Fruit fly (Drosophila melanogaster): ENCODE results near the gene Ctl2.
A peak's percentile ranks its signal among the peaks of the same experiment; 100 is the strongest.

Gene Ctl2

DNA sequence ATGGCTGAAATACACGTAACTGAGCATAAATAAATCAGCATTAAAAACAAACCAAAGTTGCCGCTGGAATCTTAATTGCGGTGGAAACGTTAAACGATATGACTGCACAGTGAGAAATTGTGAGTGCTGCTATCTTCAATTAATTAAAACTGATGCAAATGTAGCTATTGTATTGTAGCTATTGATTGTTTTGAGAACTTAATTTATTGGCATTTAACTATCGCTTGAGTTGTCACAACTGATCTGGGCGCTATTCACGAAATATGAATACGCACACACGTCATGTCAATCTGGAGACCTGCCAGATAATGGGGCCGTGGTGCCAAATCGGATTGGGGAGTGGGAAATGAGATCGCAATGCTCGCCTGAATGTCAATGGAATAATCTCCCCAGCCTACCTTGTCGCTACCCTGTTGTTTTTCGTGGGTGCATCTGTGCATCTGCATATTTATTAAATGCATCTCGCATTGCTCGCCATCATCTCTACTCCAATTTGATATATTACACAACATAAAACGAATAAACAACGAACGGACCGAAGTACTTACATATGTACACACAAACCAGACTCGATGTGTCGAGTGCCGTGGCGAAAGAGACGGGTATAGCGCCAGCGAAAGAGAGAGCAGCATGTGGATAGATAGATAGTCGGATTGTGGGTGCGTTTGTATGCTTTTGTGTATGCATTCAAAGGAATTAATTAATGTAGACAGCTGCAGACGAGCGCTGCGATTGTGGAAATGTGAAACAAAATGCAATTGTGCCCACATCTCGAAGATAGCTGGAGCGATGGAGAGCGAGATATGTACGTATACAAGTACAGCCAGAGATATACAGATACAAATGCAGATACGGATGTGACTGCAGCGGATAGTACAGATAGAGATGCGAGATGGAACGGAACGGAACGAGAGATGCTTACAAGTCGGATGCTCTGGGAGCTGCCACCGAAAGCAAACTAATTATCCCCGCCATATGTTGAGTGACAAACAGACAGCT lies 39.4 kb upstream of the Ctl2 start (continued):
- TF ChIP-seq CG6791 (GFP tag; IDR thresholded peaks at IDR 0.05; ENCODE audit: partially characterized antibody) (no peak), fd3F (GFP tag; optimal IDR thresholded peaks at IDR 0.05) (no peak), ci (GFP tag; IDR thresholded peaks at IDR 0.05) (peak; percentile 50; the same call in 2 of the 3 replicates), CG8924 (tag; optimal IDR thresholded peaks at IDR 0.05) (peak; percentile 32), h (optimal IDR thresholded peaks at IDR 0.05) (no peak), CG10321 (GFP tag; IDR thresholded peaks at IDR 0.05) (peak; percentile 48; the same call in 1 of the 2 replicates), crol (GFP tag; IDR thresholded peaks at IDR 0.05) (peak; percentile 29; the same call in 1 of the 2 replicates), HLHmδ (GFP tag; optimal IDR thresholded peaks at IDR 0.05) (peak; percentile 70), CG13424 (tag; optimal IDR thresholded peaks at IDR 0.05) (no peak), Nf-YB (GFP tag; optimal IDR thresholded peaks at IDR 0.05) (peak; percentile 13), zfh2 (GFP tag; optimal IDR thresholded peaks at IDR 0.05) (no peak), insv (GFP tag; optimal IDR thresholded peaks at IDR 0.05) (no peak), CG13894 (tag; optimal IDR thresholded peaks at IDR 0.05) (no peak), ham (GFP tag; IDR thresholded peaks at IDR 0.05) (no peak), Asciz (GFP tag; optimal IDR thresholded peaks at IDR 0.05) (peak; percentile 56)

DNA sequence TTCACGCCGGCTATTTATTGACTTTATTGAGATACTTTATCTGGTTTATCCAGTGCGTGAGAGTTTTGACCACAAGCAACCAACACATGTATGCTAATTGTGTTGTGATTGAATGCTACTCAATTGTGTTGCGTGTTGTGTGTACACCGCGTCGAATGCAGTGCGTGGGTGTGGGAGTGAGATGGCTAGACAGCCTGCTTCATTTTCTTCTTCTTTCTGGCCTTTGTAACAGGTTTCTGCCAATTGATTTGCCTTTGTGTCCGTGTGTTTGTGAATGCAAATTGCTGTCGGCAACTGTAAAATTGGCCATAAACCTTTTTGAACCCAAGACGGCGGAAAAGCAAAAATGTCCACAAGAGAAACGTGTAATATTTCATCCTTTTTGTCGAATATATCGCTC lies 36.3 kb upstream of the Ctl2 start:
- TF ChIP-seq sr (GFP tag; IDR thresholded peaks at IDR 0.05) (peak; percentile 69; the same call in 2 of the 3 replicates), CG18262 (tag; optimal IDR thresholded peaks at IDR 0.05) (no peak), zfh2 (GFP tag; optimal IDR thresholded peaks at IDR 0.05) (no peak), sens (GFP tag) (peak; percentile 66), Xbp1 (GFP tag; optimal IDR thresholded peaks at IDR 0.05) (no peak), CG15479 (GFP tag; optimal IDR thresholded peaks at IDR 0.05) (peak; percentile 73), CG10274 (GFP tag; optimal IDR thresholded peaks at IDR 0.05) (no peak), Nf-YA (GFP tag; IDR thresholded peaks at IDR 0.05) (no peak), CoRest (tag; optimal IDR thresholded peaks at IDR 0.05) (no peak), Ets97D (GFP tag; optimal IDR thresholded peaks at IDR 0.05) (no peak), tll (GFP tag; optimal IDR thresholded peaks at IDR 0.05) (peak in 1 of 2 experiments; percentile 59), Kr (GFP tag; optimal IDR thresholded peaks at IDR 0.05) (no peak), prd (optimal IDR thresholded peaks at IDR 0.05) (no peak), prd (GFP tag; IDR thresholded peaks at IDR 0.05) (no peak), CG10321 (GFP tag; IDR thresholded peaks at IDR 0.05) (peak; percentile 71), twi (tag; optimal IDR thresholded peaks at IDR 0.05) (peak; percentile 28), disco-r (GFP tag; optimal IDR thresholded peaks at IDR 0.05) (no peak), CG9609 (GFP tag; optimal IDR thresholded peaks at IDR 0.05) (no peak), CG32767 (GFP tag; IDR thresholded peaks at IDR 0.05) (0 out of 2 replicates have a peak, but pooled peaks have one; percentile 37), Pdp1 (GFP tag; optimal IDR thresholded peaks at IDR 0.05) (peak in 1 of 2 experiments; percentile 19), unpg (GFP tag; optimal IDR thresholded peaks at IDR 0.05) (no peak), fd64A (GFP tag; optimal IDR thresholded peaks at IDR 0.05) (no peak), kni (GFP tag; optimal IDR thresholded peaks at IDR 0.05) (no peak), CG8359 (GFP tag; optimal IDR thresholded peaks at IDR 0.05; ENCODE audit: borderline replicate concordance) (no peak), CG6272 (GFP tag; IDR thresholded peaks at IDR 0.05) (no peak), kah (GFP tag; optimal IDR thresholded peaks at IDR 0.05) (peak; percentile 6), D (optimal IDR thresholded peaks at IDR 0.05) (peak; percentile 35), D (GFP tag; optimal IDR thresholded peaks at IDR 0.05) (no peak), cwo (GFP tag; optimal IDR thresholded peaks at IDR 0.05) (no peak), ewg (GFP tag; optimal IDR thresholded peaks at IDR 0.05) (no peak), CG13424 (tag; optimal IDR thresholded peaks at IDR 0.05) (no peak), HLHmδ (GFP tag; optimal IDR thresholded peaks at IDR 0.05) (peak; percentile 36), pho (GFP tag; optimal IDR thresholded peaks at IDR 0.05) (no peak), zen (tag; optimal IDR thresholded peaks at IDR 0.05) (peak; percentile 46), BEAF-32 (GFP tag; optimal IDR thresholded peaks at IDR 0.05) (no peak), CG11696 (GFP tag; IDR thresholded peaks at IDR 0.05) (no peak)
